Worm (Caenorhabditis elegans): ENCODE data around the gene C24D10.49.

DNA sequence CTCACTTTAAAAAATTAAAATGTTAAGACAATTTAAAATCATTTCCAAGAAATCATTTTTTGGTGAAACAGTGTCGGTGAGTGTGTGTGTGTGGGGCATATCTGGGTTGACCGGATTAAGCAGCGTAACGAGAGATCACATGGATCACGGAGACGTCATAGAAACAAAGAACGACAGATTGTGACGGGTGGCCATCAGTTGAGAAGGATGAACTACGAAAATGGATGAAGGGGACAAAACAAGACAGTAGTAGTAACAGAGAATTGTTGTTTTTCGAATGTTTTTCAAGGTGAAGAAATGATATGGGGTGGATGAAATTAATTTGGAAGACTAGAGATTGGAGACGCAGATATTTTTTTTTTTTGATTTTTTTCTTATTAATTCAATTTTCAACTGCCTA is 20.6 kb downstream of the C24D10.49 start:
- no peak for TF ChIP-seq repo-1 (tag; optimal IDR thresholded peaks at IDR 0.05)
- TF ChIP-seq him-1 (tag; optimal IDR thresholded peaks at IDR 0.05): no peak
- TF ChIP-seq ceh-91 (GFP tag; IDR thresholded peaks at IDR 0.05): no peak
- no peak for TF ChIP-seq let-526 (GFP tag; IDR thresholded peaks at IDR 0.05)
- TF ChIP-seq unc-130 (GFP tag; optimal IDR thresholded peaks at IDR 0.05): no peak
- no peak for TF ChIP-seq somi-1 (GFP tag; optimal IDR thresholded peaks at IDR 0.05)
- no peak for TF ChIP-seq snpc-4 (GFP tag; optimal IDR thresholded peaks at IDR 0.05)
- no peak for TF ChIP-seq snpc-4 (tag; optimal IDR thresholded peaks at IDR 0.05)
- TF ChIP-seq dox-1 (GFP tag; IDR thresholded peaks at IDR 0.05): no peak
- TF ChIP-seq Y79H2A.3 (GFP tag; conservative IDR thresholded peaks at IDR 0.05): no peak
- TF ChIP-seq nhr-90 (tag; optimal IDR thresholded peaks at IDR 0.05): no peak
